Worm (Caenorhabditis elegans) whole organism, young adult: ENCODE data around the gene cec-3.

ENCODE experiments used
- B0035.1 ChIP-seq: sonication (generic microtip); optimal IDR thresholded peaks from 2 replicates; lab custom pipeline; 2016; ENCODE audit warnings: missing genetic modification characterization, mild to moderate bottlenecking, missing compliant biosample characterization, missing genotype, missing genetic modification reagents
- C06A6.2 ChIP-seq: fragments of 200-800 bp; sonication (Bioruptor generic); conservative IDR thresholded peaks from 2 replicates; pipeline ENCODE4 v1.3.6; 2022; ENCODE audit warnings: missing genetic modification characterization, missing compliant biosample characterization
- F22D6.2 ChIP-seq: sonication (generic microtip); optimal IDR thresholded peaks from 2 replicates; lab custom pipeline; 2016; ENCODE audit warnings: mild to moderate bottlenecking, missing genetic modification characterization, missing compliant biosample characterization
- F37B4.10 ChIP-seq: fragments of 200-800 bp; sonication (Bioruptor generic); IDR thresholded peaks from 2 replicates; pipeline ENCODE4 v1.3.6; 2022; ENCODE audit warnings: missing genetic modification characterization, missing compliant biosample characterization
- F49E8.2 ChIP-seq: sonication (generic microtip); optimal IDR thresholded peaks from 3 replicates; lab custom pipeline; 2017; ENCODE audit warnings: missing genetic modification characterization, mild to moderate bottlenecking, missing compliant biosample characterization, antibody characterized with exemption, moderate library complexity; ENCODE audit not compliant: insufficient read depth
- Y53G8AR.9 ChIP-seq: fragments of 200-800 bp; sonication (Bioruptor generic); conservative IDR thresholded peaks from 2 replicates; pipeline ENCODE4 v1.3.6; 2022; ENCODE audit warnings: missing genetic modification reagents, missing genetic modification characterization, missing compliant biosample characterization
- Y79H2A.3 ChIP-seq: fragments of 200-800 bp; sonication (Bioruptor generic); conservative IDR thresholded peaks from 2 replicates; pipeline ENCODE4 v1.3.6; 2022; ENCODE audit warnings: missing genetic modification reagents, missing genetic modification characterization, missing compliant biosample characterization
- akir-1 ChIP-seq: fragments of 200-800 bp; sonication (Bioruptor generic); optimal IDR thresholded peaks from 2 replicates; lab custom pipeline; 2018; ENCODE audit warnings: mild to moderate bottlenecking, missing genetic modification characterization, moderate library complexity, missing compliant biosample characterization
- ccch-3 ChIP-seq: fragments of 200-800 bp; sonication (Bioruptor generic); optimal IDR thresholded peaks from 2 replicates; lab custom pipeline; 2018; ENCODE audit warnings: mild to moderate bottlenecking, missing genetic modification characterization, missing compliant biosample characterization
- ceh-40 ChIP-seq: fragments of 200-800 bp; sonication (Bioruptor generic); IDR thresholded peaks from 2 replicates; pipeline ENCODE4 v1.3.6; 2022; ENCODE audit warnings: missing genetic modification characterization, missing compliant biosample characterization
- ceh-58 ChIP-seq: fragments of 200-800 bp; sonication (Bioruptor generic); IDR thresholded peaks from 2 replicates; pipeline ENCODE4 v1.3.6; 2022; ENCODE audit warnings: missing genetic modification characterization, missing compliant biosample characterization
- ceh-79 ChIP-seq: sonication (generic microtip); optimal IDR thresholded peaks from 2 replicates; lab custom pipeline; 2017; ENCODE audit warnings: mild to moderate bottlenecking, missing genetic modification characterization, missing compliant biosample characterization
- die-1 ChIP-seq: sonication (generic microtip); optimal IDR thresholded peaks from 2 replicates; lab custom pipeline; 2016; ENCODE audit warnings: missing genotype, mild to moderate bottlenecking, missing genetic modification characterization, missing compliant biosample characterization
- efl-1 ChIP-seq: fragments of 150-350 bp; optimal IDR thresholded peaks from 2 replicates; lab custom pipeline; 2014; ENCODE audit warnings: missing biosample characterization, missing genetic modification reagents, missing genetic modification characterization
- egl-18 ChIP-seq: fragments of 200-800 bp; sonication (Bioruptor generic); IDR thresholded peaks from 2 replicates; pipeline ENCODE4 v1.3.6; 2022; ENCODE audit warnings: missing genetic modification reagents, missing genetic modification characterization, missing compliant biosample characterization
- ekl-4 ChIP-seq: fragments of 200-800 bp; sonication (Bioruptor generic); IDR thresholded peaks from 2 replicates; pipeline ENCODE4 v1.3.6; 2022; ENCODE audit warnings: missing genetic modification reagents, missing genetic modification characterization, missing compliant biosample characterization
- hsf-1 ChIP-seq: fragments of 200-800 bp; sonication (Bioruptor generic); IDR thresholded peaks from 2 replicates; pipeline ENCODE4 v1.3.6; 2022; ENCODE audit warnings: missing genetic modification reagents, missing genetic modification characterization, missing compliant biosample characterization
- let-526 ChIP-seq: fragments of 200-800 bp; sonication (Bioruptor generic); IDR thresholded peaks from 2 replicates; pipeline ENCODE4 v1.3.6; 2022; ENCODE audit warnings: missing genetic modification reagents, missing genetic modification characterization, missing compliant biosample characterization
- let-607 ChIP-seq, 2 experiments: fragments of 200-800 bp in 1 of 2; sonication (Bioruptor generic) in 1 of 2; sonication (generic microtip) in 1 of 2; optimal IDR thresholded peaks; 2 replicates each; lab custom pipeline; 2016 to 2018; ENCODE audit warnings: mild to moderate bottlenecking in 2 of 2, missing compliant biosample characterization in 2 of 2, missing genetic modification characterization in 2 of 2, moderate library complexity in 2 of 2, missing genotype in 1 of 2
- madf-10 ChIP-seq: sonication (generic microtip); optimal IDR thresholded peaks from 2 replicates; lab custom pipeline; 2016; ENCODE audit warnings: mild to moderate bottlenecking, missing genetic modification characterization, missing compliant biosample characterization
- mcd-1 ChIP-seq: fragments of 200-800 bp; sonication (Bioruptor generic); IDR thresholded peaks from 2 replicates; pipeline ENCODE4 v1.3.6; 2022; ENCODE audit warnings: missing genetic modification reagents, missing genetic modification characterization, missing compliant biosample characterization
- mes-4 ChIP-seq: sonication (generic microtip); optimal IDR thresholded peaks from 2 replicates; lab custom pipeline; 2016; ENCODE audit warnings: missing genotype, missing genetic modification characterization, missing compliant biosample characterization
- nfyb-1 ChIP-seq: fragments of 200-800 bp; sonication (Bioruptor generic); IDR thresholded peaks from 2 replicates; pipeline ENCODE4 v1.3.6; 2022; ENCODE audit warnings: missing genetic modification reagents, missing genetic modification characterization, missing compliant biosample characterization
- nhr-179 ChIP-seq: sonication (generic microtip); optimal IDR thresholded peaks from 2 replicates; lab custom pipeline; 2016; ENCODE audit warnings: mild to moderate bottlenecking, missing genetic modification characterization, missing compliant biosample characterization
- sea-2 ChIP-seq: fragments of 200-800 bp; sonication (Bioruptor generic); IDR thresholded peaks from 2 replicates; pipeline ENCODE4 v1.3.6; 2022; ENCODE audit warnings: missing genetic modification characterization, missing compliant biosample characterization
- sptf-2 ChIP-seq: fragments of 200-800 bp; sonication (Bioruptor generic); optimal IDR thresholded peaks from 2 replicates; lab custom pipeline; 2018; ENCODE audit warnings: mild to moderate bottlenecking, missing genetic modification characterization, missing compliant biosample characterization
- tlf-1 ChIP-seq: fragments of 200-800 bp; sonication (Bioruptor generic); optimal IDR thresholded peaks from 2 replicates; lab custom pipeline; 2018; ENCODE audit warnings: mild to moderate bottlenecking, missing genetic modification characterization, missing compliant biosample characterization
- zim-3 ChIP-seq: sonication (generic microtip); optimal IDR thresholded peaks from 2 replicates; lab custom pipeline; 2017; ENCODE audit warnings: mild to moderate bottlenecking, missing genetic modification characterization, moderate library complexity, missing compliant biosample characterization
- ztf-25 ChIP-seq: fragments of 200-800 bp; sonication (Bioruptor generic); IDR thresholded peaks from 2 replicates; pipeline ENCODE4 v1.3.6; 2022; ENCODE audit warnings: missing genetic modification reagents, missing genetic modification characterization, missing compliant biosample characterization

cec-3 gene

ce11 chrII:7836613-7837226 lies 20.7 kb downstream of the cec-3 start (continued):
- no peak for TF ChIP-seq F49E8.2
- no peak for TF ChIP-seq ceh-58 (GFP tag; lab: Robert Waterston, UW)

- TF ChIP-seq F37B4.10 = no peak
- TF ChIP-seq Y79H2A.3 = no peak
- no peak for TF ChIP-seq Y53G8AR.9 (GFP tag; lab: Robert Waterston, UW)
- TF ChIP-seq, all 124 proteins: peak for 0
Measured at ce11 chrII:7835314-7835713, 22.1 kb downstream of the cec-3 start, which contains the start of gene cex-2. cex-2 (minus strand) TSS chrII:7835414.

- TF ChIP-seq let-526 (no peak), tlf-1 (no peak), mes-4 (tag; lab: Kevin White, UChicago) (no peak), Y79H2A.3 (no peak)
Measured at ce11 chrII:7832054-7832453, 25.3 kb downstream of the cec-3 start, which contains the start of gene T09A5.14. T09A5.14 (plus strand) TSS chrII:7832354.

ce11 chrII:7829616-7830015 lies 27.8 kb downstream of the cec-3 start:
- TF ChIP-seq akir-1 (GFP tag; lab: Kevin White, UChicago) = no peak

- TF ChIP-seq ztf-25 (GFP tag; lab: Robert Waterston, UW) = no peak
- TF ChIP-seq efl-1 = no peak
Measured at ce11 chrII:7827883-7828282, 29.5 kb downstream of the cec-3 start.

ce11 chrII:7825107-7825506 lies 32.3 kb downstream of the cec-3 start, which contains the start of gene srw-62:
srw-62 (plus strand) TSS chrII:7825407.
- TF ChIP-seq ceh-79 (no peak), B0035.1 (tag; lab: Kevin White, UChicago) (no peak), mcd-1 (GFP tag; lab: Robert Waterston, UW) (no peak), C06A6.2 (GFP tag; lab: Robert Waterston, UW) (no peak), nfyb-1 (GFP tag; lab: Robert Waterston, UW) (no peak), sptf-2 (GFP tag; lab: Kevin White, UChicago) (no peak), nhr-179 (tag; lab: Kevin White, UChicago) (no peak)

- no peak for TF ChIP-seq egl-18 (GFP tag; lab: Robert Waterston, UW)
- TF ChIP-seq mcd-1 (GFP tag; lab: Robert Waterston, UW) = no peak
- TF ChIP-seq let-607 (tag; optimal IDR thresholded peaks at IDR 0.05; lab: Kevin White, UChicago) = no peak
- TF ChIP-seq sea-2 (GFP tag; lab: Robert Waterston, UW) = no peak
- TF ChIP-seq ceh-40 (GFP tag; lab: Robert Waterston, UW) = no peak
- no peak for TF ChIP-seq zim-3 (tag; lab: Kevin White, UChicago)
Measured at ce11 chrII:7822454-7822853, 34.9 kb downstream of the cec-3 start, which contains the start of gene irld-47. irld-47 (minus strand) TSS chrII:7822554.

- TF ChIP-seq ekl-4 (GFP tag; lab: Robert Waterston, UW) = no peak
Measured at ce11 chrII:7819359-7819758, 38.0 kb downstream of the cec-3 start.

ce11 chrII:7817580-7817979 lies 39.8 kb downstream of the cec-3 start:
- 0 out of 2 replicates have a peak, but pooled peaks have one; percentile 7 for TF ChIP-seq hsf-1 (GFP tag; lab: Robert Waterston, UW)
- no peak for TF ChIP-seq ccch-3 (GFP tag; lab: Kevin White, UChicago)
- TF ChIP-seq F22D6.2 (tag; lab: Kevin White, UChicago) = no peak
- TF ChIP-seq madf-10 (tag; lab: Kevin White, UChicago) = no peak
- TF ChIP-seq die-1 (tag; lab: Kevin White, UChicago) = no peak
